Fruit fly (Drosophila melanogaster): ENCODE measurements around the gene Abp1.

Abp1 gene

DNA sequence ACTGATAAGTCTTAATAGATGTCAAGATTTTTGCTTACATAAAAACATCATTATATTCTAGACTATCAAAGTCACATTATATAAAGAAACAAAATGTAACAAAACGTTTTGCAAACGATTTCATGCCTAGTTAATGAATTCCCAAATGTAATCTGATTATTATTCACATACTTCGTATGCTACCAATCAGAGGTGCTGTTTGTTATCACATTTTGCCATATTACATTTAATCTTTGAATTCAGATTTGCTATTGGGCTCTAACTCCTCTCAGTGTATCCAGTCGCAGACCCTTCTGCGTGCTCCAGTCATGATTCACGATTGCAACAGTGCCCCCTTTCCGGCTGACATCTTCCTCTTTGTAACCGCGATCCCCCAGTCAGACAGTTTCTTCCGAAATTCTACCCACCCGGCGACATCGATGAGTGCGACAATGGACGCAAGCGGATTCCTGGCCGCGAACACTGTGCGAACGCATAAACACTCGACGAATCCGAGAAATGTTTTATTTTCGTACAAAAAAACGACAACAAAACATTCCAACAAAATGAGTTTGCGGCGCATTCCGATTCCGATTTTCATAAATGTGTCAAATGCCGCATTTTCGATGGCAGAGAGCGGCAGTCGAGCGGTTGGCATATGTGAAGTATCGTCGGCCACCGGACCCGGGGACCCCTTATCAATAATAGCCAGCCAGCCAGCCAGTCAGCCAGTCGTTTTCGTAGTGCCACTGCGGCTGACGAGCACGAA lies 2.2 kb upstream of the Abp1 start (continued):
- TF ChIP-seq Dad (GFP tag; optimal IDR thresholded peaks at IDR 0.05) (no peak), slbo (GFP tag; IDR thresholded peaks at IDR 0.05) (peak; percentile 39; the same call in 1 of the 2 replicates), nmo (GFP tag; optimal IDR thresholded peaks at IDR 0.05) (no peak), ham (GFP tag; IDR thresholded peaks at IDR 0.05) (no peak), grn (GFP tag; optimal IDR thresholded peaks at IDR 0.05) (no peak), Bgb (GFP tag; IDR thresholded peaks at IDR 0.05; ENCODE audit: partially characterized antibody) (no peak), tap (tag; optimal IDR thresholded peaks at IDR 0.05) (peak; percentile 18), sug (tag; optimal IDR thresholded peaks at IDR 0.05) (peak; percentile 28), CG2678 (tag; optimal IDR thresholded peaks at IDR 0.05) (peak; percentile 5), Kr (GFP tag; optimal IDR thresholded peaks at IDR 0.05) (no peak), chinmo (GFP tag; IDR thresholded peaks at IDR 0.05; ENCODE audit: partially characterized antibody) (0 out of 4 replicates have a peak, but pooled peaks have one; percentile 25), lilli (GFP tag; optimal IDR thresholded peaks at IDR 0.05) (no peak), chn (GFP tag; optimal IDR thresholded peaks at IDR 0.05) (no peak), HLHmδ (GFP tag; optimal IDR thresholded peaks at IDR 0.05) (no peak), Antp (GFP tag; optimal IDR thresholded peaks at IDR 0.05) (peak; percentile 4), Fer1 (GFP tag; optimal IDR thresholded peaks at IDR 0.05) (no peak), CG8478 (optimal IDR thresholded peaks at IDR 0.05) (no peak), CG15269 (tag; optimal IDR thresholded peaks at IDR 0.05) (peak; percentile 3), amos (GFP tag; IDR thresholded peaks at IDR 0.05; ENCODE audit: partially characterized antibody) (no peak), croc (GFP tag; conservative IDR thresholded peaks at IDR 0.05) (no peak), CG12769 (tag; optimal IDR thresholded peaks at IDR 0.05) (peak; percentile 86), zf30C (GFP tag; optimal IDR thresholded peaks at IDR 0.05) (no peak), row (GFP tag; IDR thresholded peaks at IDR 0.05) (peak; percentile 40; the same call in 1 of the 3 replicates), CG6175 (GFP tag; IDR thresholded peaks at IDR 0.05) (peak; percentile 50; the same call in 1 of the 3 replicates), ken (GFP tag; IDR thresholded peaks at IDR 0.05) (0 out of 3 replicates have a peak, but pooled peaks have one; percentile 39), CG8388 (GFP tag; optimal IDR thresholded peaks at IDR 0.05) (peak; percentile 88), Opbp (GFP tag; IDR thresholded peaks at IDR 0.05; ENCODE audit: partially characterized antibody) (no peak), gem (tag; optimal IDR thresholded peaks at IDR 0.05) (peak; percentile 9), CG4360 (GFP tag; IDR thresholded peaks at IDR 0.05) (no peak), CG2712 (tag; optimal IDR thresholded peaks at IDR 0.05) (no peak), CG11696 (GFP tag; IDR thresholded peaks at IDR 0.05) (no peak), gsb-n (tag; optimal IDR thresholded peaks at IDR 0.05) (no peak), Dref (GFP tag; IDR thresholded peaks at IDR 0.05) (no peak), Trl (optimal IDR thresholded peaks at IDR 0.05) (no peak), Trl (GFP tag; optimal IDR thresholded peaks at IDR 0.05) (no peak), CG32772 (GFP tag; IDR thresholded peaks at IDR 0.05) (no peak), CG4730 (GFP tag; IDR thresholded peaks at IDR 0.05) (no peak), CG17361 (GFP tag; IDR thresholded peaks at IDR 0.05) (no peak), chif (GFP tag; optimal IDR thresholded peaks at IDR 0.05) (peak in 1 of 2 experiments; percentile 4), lab (GFP tag; optimal IDR thresholded peaks at IDR 0.05) (no peak), CG17359 (tag; optimal IDR thresholded peaks at IDR 0.05) (peak; percentile 12), Xbp1 (GFP tag; optimal IDR thresholded peaks at IDR 0.05) (peak; percentile 2), CG7372 (GFP tag; IDR thresholded peaks at IDR 0.05) (no peak), sd (tag; optimal IDR thresholded peaks at IDR 0.05) (peak; percentile 97), CG15479 (GFP tag; optimal IDR thresholded peaks at IDR 0.05) (no peak), CG14441 (GFP tag; IDR thresholded peaks at IDR 0.05) (peak; percentile 29; the same call in 1 of the 2 replicates), slou (GFP tag; optimal IDR thresholded peaks at IDR 0.05) (no peak), Med (GFP tag) (peak; percentile 64), CG18262 (tag; optimal IDR thresholded peaks at IDR 0.05) (peak; percentile 13), CG14014 (GFP tag; IDR thresholded peaks at IDR 0.05) (peak; percentile 35; the same call in 1 of the 2 replicates)

Measured in whole organism, embryonic.